Worm (Caenorhabditis elegans) whole organism, young adult: Measurements from ENCODE around the gene wht-5.

Experiments
- B0336.3 ChIP-seq: fragments of 200-800 bp; sonication (Bioruptor generic); IDR thresholded peaks from 2 replicates; pipeline ENCODE4 v1.3.6; 2022; ENCODE audit warnings: missing genetic modification characterization, missing compliant biosample characterization
- T26A5.8 ChIP-seq: sonication (generic microtip); optimal IDR thresholded peaks from 2 replicates; lab custom pipeline; 2016; ENCODE audit warnings: missing genetic modification characterization, missing compliant biosample characterization
- Y95B8A.8 ChIP-seq: fragments of 200-800 bp; sonication (Bioruptor generic); IDR thresholded peaks from 2 replicates; pipeline ENCODE4 v1.3.6; 2022; ENCODE audit warnings: missing genetic modification reagents, missing genetic modification characterization, missing compliant biosample characterization
- ccch-3 ChIP-seq: fragments of 200-800 bp; sonication (Bioruptor generic); optimal IDR thresholded peaks from 2 replicates; lab custom pipeline; 2018; ENCODE audit warnings: mild to moderate bottlenecking, missing genetic modification characterization, missing compliant biosample characterization
- lin-35 ChIP-seq, 3 experiments: fragments of 150-350 bp in 2 of 3; sonication (generic microtip) in 1 of 3; optimal IDR thresholded peaks; 2 replicates each; lab custom pipeline; 2014 to 2018; ENCODE audit warnings: missing biosample characterization in 3 of 3, missing genetic modification characterization in 3 of 3, missing genetic modification reagents in 3 of 3
- nhr-80 ChIP-seq: sonication (generic microtip); optimal IDR thresholded peaks from 2 replicates; lab custom pipeline; 2016; ENCODE audit warnings: missing genetic modification characterization, missing compliant biosample characterization
- rpc-1 ChIP-seq, 2 experiments: fragments of 150-350 bp in 1 of 2; sonication (generic microtip) in 1 of 2; optimal IDR thresholded peaks; 2 replicates each; lab custom pipeline; 2014 to 2018; ENCODE audit warnings: missing biosample characterization in 1 of 2, missing genetic modification characterization in 1 of 2, missing genetic modification reagents in 1 of 2, missing genotype in 1 of 2
- tlf-1 ChIP-seq: fragments of 200-800 bp; sonication (Bioruptor generic); optimal IDR thresholded peaks from 2 replicates; lab custom pipeline; 2018; ENCODE audit warnings: mild to moderate bottlenecking, missing genetic modification characterization, missing compliant biosample characterization

ce11 chrIV:12371879-12372278 lies 34.5 kb downstream of the wht-5 start, which contains the start of gene wdr-46:
- TF ChIP-seq lin-35 (GFP tag; optimal IDR thresholded peaks at IDR 0.05; lab: Kevin White, UChicago) (peak; percentile 65 to 95 (median 79)), nhr-80 (no peak), tlf-1 (GFP tag; lab: Kevin White, UChicago) (no peak), rpc-1 (optimal IDR thresholded peaks at IDR 0.05; lab: Kevin White, UChicago) (no peak), rpc-1 (tag; optimal IDR thresholded peaks at IDR 0.05; lab: Kevin White, UChicago) (no peak), B0336.3 (no peak), T26A5.8 (no peak), ccch-3 (GFP tag; lab: Kevin White, UChicago) (no peak), Y95B8A.8 (no peak)
